Worm (Caenorhabditis elegans) whole organism, mixed stage, embryonic: ENCODE results near the gene ZK1307.9.

ENCODE experiments used
- M03D4.4 ChIP-seq: sonication (generic microtip); optimal IDR thresholded peaks from 2 replicates; lab custom pipeline; 2017; ENCODE audit warnings: mild to moderate bottlenecking, missing genetic modification characterization, missing compliant biosample characterization
- ceh-43 ChIP-seq: fragments of 200-800 bp; sonication (Bioruptor generic); optimal IDR thresholded peaks from 2 replicates; lab custom pipeline; 2018; ENCODE audit warnings: mild to moderate bottlenecking, missing genetic modification characterization, moderate library complexity, missing compliant biosample characterization
- ces-1 ChIP-seq: fragments of 150-350 bp; optimal IDR thresholded peaks from 2 replicates; lab custom pipeline; 2014; ENCODE audit warnings: missing biosample characterization, missing genetic modification reagents, missing genetic modification characterization
- cnd-1 ChIP-seq: fragments of 200-800 bp; sonication (Bioruptor generic); optimal IDR thresholded peaks from 2 replicates; lab custom pipeline; 2018; ENCODE audit warnings: mild to moderate bottlenecking, missing genetic modification characterization, missing compliant biosample characterization
- elt-1 ChIP-seq: sonication (generic microtip); optimal IDR thresholded peaks from 2 replicates; lab custom pipeline; 2017; ENCODE audit warnings: missing genetic modification characterization, mild to moderate bottlenecking, missing compliant biosample characterization, antibody characterized with exemption, moderate library complexity, borderline replicate concordance; ENCODE audit not compliant: insufficient read depth
- elt-3 ChIP-seq: fragments of 150-350 bp; optimal IDR thresholded peaks from 2 replicates; lab custom pipeline; 2014; ENCODE audit warnings: missing biosample characterization, missing genetic modification characterization
- flh-1 ChIP-seq: fragments of 200-800 bp; sonication (Bioruptor generic); optimal IDR thresholded peaks from 2 replicates; lab custom pipeline; 2018; ENCODE audit warnings: mild to moderate bottlenecking, missing genetic modification characterization, moderate library complexity, missing compliant biosample characterization
- mab-5 ChIP-seq: fragments of 150-350 bp; optimal IDR thresholded peaks from 2 replicates; lab custom pipeline; 2014; ENCODE audit warnings: missing biosample characterization, missing genetic modification characterization
- mls-2 ChIP-seq: sonication (generic microtip); optimal IDR thresholded peaks from 2 replicates; lab custom pipeline; 2016; ENCODE audit warnings: mild to moderate bottlenecking, missing genetic modification characterization, moderate library complexity, missing compliant biosample characterization
- nhr-12 ChIP-seq: fragments of 150-350 bp; optimal IDR thresholded peaks from 2 replicates; lab custom pipeline; 2014; ENCODE audit warnings: missing biosample characterization, missing genetic modification characterization
- nhr-28 ChIP-seq: fragments of 150-350 bp; optimal IDR thresholded peaks from 2 replicates; lab custom pipeline; 2014; ENCODE audit warnings: missing biosample characterization, missing genetic modification characterization
- pha-4 ChIP-seq: fragments of 150-350 bp; optimal IDR thresholded peaks from 2 replicates; lab custom pipeline; 2018; ENCODE audit warnings: missing biosample characterization, missing genetic modification reagents, missing genetic modification characterization
- sptf-1 ChIP-seq: sonication (generic microtip); optimal IDR thresholded peaks from 2 replicates; lab custom pipeline; 2017; ENCODE audit warnings: mild to moderate bottlenecking, missing genetic modification characterization, moderate library complexity, missing compliant biosample characterization
- unc-120 ChIP-seq: sonication (generic microtip); optimal IDR thresholded peaks from 2 replicates; lab custom pipeline; 2017; ENCODE audit warnings: missing genetic modification characterization, missing compliant biosample characterization; ENCODE audit not compliant: poor library complexity, severe bottlenecking

The ZK1307.9 gene

ce11 chrII:9691839-9692238 lies 42.5 kb downstream of the ZK1307.9 start, which contains the start of gene nlp-11:
Gene nlp-11, minus strand, starts transcription at chrII:9691939.
- no peak for TF ChIP-seq mls-2 (tag; lab: Kevin White, UChicago)
- TF ChIP-seq unc-120 (tag; lab: Kevin White, UChicago), result no peak
- TF ChIP-seq cnd-1 (tag; lab: Kevin White, UChicago), result no peak
- TF ChIP-seq M03D4.4 (tag; lab: Kevin White, UChicago), result no peak
- no peak for TF ChIP-seq pha-4 (tag; lab: Kevin White, UChicago)
- no peak for TF ChIP-seq mab-5 (tag; lab: Kevin White, UChicago)
- no peak for TF ChIP-seq flh-1 (GFP tag; lab: Kevin White, UChicago)
- TF ChIP-seq elt-3 (tag; lab: Kevin White, UChicago), result no peak
- no peak for TF ChIP-seq elt-1 (tag; lab: Kevin White, UChicago)
- no peak for TF ChIP-seq ces-1 (GFP tag; lab: Kevin White, UChicago)
- TF ChIP-seq sptf-1 (tag; lab: Kevin White, UChicago), result no peak
- TF ChIP-seq nhr-28 (tag; lab: Kevin White, UChicago), result no peak

ce11 chrII:9695942-9696341 lies 46.7 kb downstream of the ZK1307.9 start:
- TF ChIP-seq ces-1 (GFP tag; lab: Kevin White, UChicago), result peak; percentile 17
- no peak for TF ChIP-seq flh-1 (GFP tag; lab: Kevin White, UChicago)
- no peak for TF ChIP-seq nhr-28 (tag; lab: Kevin White, UChicago)

- TF ChIP-seq nhr-12 (tag; lab: Kevin White, UChicago), result no peak
- no peak for TF ChIP-seq ceh-43 (GFP tag; lab: Kevin White, UChicago)
These were observed 51.1 kb downstream of the ZK1307.9 start, which contains the start of the genes Y53C12A.8 and Y53C12A.7 for ce11 chrII:9700363-9700762. Gene Y53C12A.8, minus strand, starts transcription at chrII:9700463. Gene Y53C12A.7, plus strand, starts transcription at chrII:9700543.
